Worm (Caenorhabditis elegans): ENCODE results near the gene stt-3.

DNA sequence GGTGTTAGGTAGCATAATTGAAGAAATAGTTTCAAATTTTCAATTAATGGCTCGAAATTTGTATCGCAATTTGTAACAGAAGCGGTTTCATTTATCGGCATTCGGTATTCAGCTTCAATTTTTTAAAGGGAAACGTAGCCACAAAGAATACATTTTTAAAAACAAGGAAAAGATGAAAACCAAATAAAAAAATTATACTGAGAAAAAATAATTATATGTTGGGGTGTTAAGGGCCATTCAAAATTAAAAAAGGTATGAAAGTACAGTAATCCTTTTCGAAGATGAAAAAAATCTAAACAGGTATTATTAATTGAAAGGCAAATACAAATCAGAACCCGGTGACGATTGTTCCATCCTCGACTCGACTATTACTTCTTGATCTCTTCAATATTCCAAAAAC, 9.8 kb downstream of the stt-3 start, which contains the start of gene srg-1:
- TF ChIP-seq T22C8.4 (GFP tag; IDR thresholded peaks at IDR 0.05) (no peak), klf-2 (GFP tag; conservative IDR thresholded peaks at IDR 0.05) (no peak)

Measured in whole organism, midembryonic.